Fruit fly (Drosophila melanogaster) Kc167 (cell line): ENCODE measurements around the gene CG33177.

Experiments used
- Myc ChIP-seq: fragments of >200 bp; optimal IDR thresholded peaks from 2 replicates; lab custom pipeline; 2017; ENCODE audit warnings: missing external identifiers
- Sin3A ChIP-seq: fragments of >200 bp; optimal IDR thresholded peaks from 2 replicates; lab custom pipeline; 2018; ENCODE audit warnings: missing external identifiers
- h ChIP-seq: fragments of >200 bp; optimal IDR thresholded peaks from 3 replicates; lab custom pipeline; 2018; ENCODE audit warnings: missing external identifiers
- insv ChIP-seq: fragments of >200 bp; optimal IDR thresholded peaks from 3 replicates; lab custom pipeline; 2018; ENCODE audit warnings: missing external identifiers
- psq ChIP-seq: fragments of >200 bp; optimal IDR thresholded peaks from 2 replicates; lab custom pipeline; 2017; ENCODE audit warnings: missing external identifiers
- ttk ChIP-seq: sonication (Bioruptor generic); optimal IDR thresholded peaks from 2 replicates; lab custom pipeline; 2017; ENCODE audit warnings: missing external identifiers

Gene CG33177

dm6 chrX:15085777-15086510 lies 4.8 kb downstream of the CG33177 start, which contains the start of the genes CG15027 and Dbct:
TSS of gene CG15027 (minus strand) at chrX:15085827.
TSS of gene Dbct (plus strand) at chrX:15086125.
- TF ChIP-seq h (lab: Kevin White, UChicago) (no peak), psq (lab: Kevin White, UChicago) (no peak), ttk (lab: Kevin White, UChicago) (no peak), Myc (lab: Kevin White, UChicago) (no peak), insv (no peak), Sin3A (lab: Kevin White, UChicago) (no peak)

- no peak for TF ChIP-seq insv
- no peak for TF ChIP-seq psq (lab: Kevin White, UChicago)
- no peak for TF ChIP-seq Myc (lab: Kevin White, UChicago)
- no peak for TF ChIP-seq ttk (lab: Kevin White, UChicago)
- TF ChIP-seq Sin3A (lab: Kevin White, UChicago) = no peak
- no peak for TF ChIP-seq h (lab: Kevin White, UChicago)
Measured at dm6 chrX:15089146-15089698, 8.1 kb downstream of the CG33177 start, which contains the start of gene Rab3-GEF. TSS of gene Rab3-GEF (plus strand) at chrX:15089682.

dm6 chrX:15090371-15090770 lies 9.2 kb downstream of the CG33177 start:
- TF ChIP-seq Myc (lab: Kevin White, UChicago) (no peak), Sin3A (lab: Kevin White, UChicago) (no peak), ttk (lab: Kevin White, UChicago) (no peak)

dm6 chrX:15091159-15091558 lies 10.0 kb downstream of the CG33177 start:
- TF ChIP-seq psq (lab: Kevin White, UChicago) (no peak), insv (no peak), h (lab: Kevin White, UChicago) (no peak), Sin3A (lab: Kevin White, UChicago) (no peak), Myc (lab: Kevin White, UChicago) (no peak), ttk (lab: Kevin White, UChicago) (no peak)

- TF ChIP-seq Myc (lab: Kevin White, UChicago) (no peak), ttk (lab: Kevin White, UChicago) (no peak), h (lab: Kevin White, UChicago) (no peak), Sin3A (lab: Kevin White, UChicago) (no peak), insv (no peak), psq (lab: Kevin White, UChicago) (no peak)
Measured at dm6 chrX:15095942-15096341, 14.8 kb downstream of the CG33177 start, which contains the start of gene CG9072. TSS of gene CG9072 (minus strand) at chrX:15096042.

dm6 chrX:15111888-15112287 lies 30.7 kb downstream of the CG33177 start:
- TF ChIP-seq Sin3A (lab: Kevin White, UChicago) (no peak), psq (lab: Kevin White, UChicago) (no peak), insv (no peak), Myc (lab: Kevin White, UChicago) (no peak), h (lab: Kevin White, UChicago) (no peak), ttk (lab: Kevin White, UChicago) (no peak)

- TF ChIP-seq Myc (lab: Kevin White, UChicago) (no peak), insv (no peak), ttk (lab: Kevin White, UChicago) (no peak)
Measured at dm6 chrX:15116397-15116796, 35.2 kb downstream of the CG33177 start, which contains the start of gene Cyp4s3. TSS of gene Cyp4s3 (minus strand) at chrX:15116542.

dm6 chrX:15120116-15120515 lies 38.9 kb downstream of the CG33177 start:
- TF ChIP-seq Sin3A (lab: Kevin White, UChicago) = no peak
- TF ChIP-seq psq (lab: Kevin White, UChicago) = no peak
- TF ChIP-seq insv = no peak
- no peak for TF ChIP-seq h (lab: Kevin White, UChicago)
- TF ChIP-seq Myc (lab: Kevin White, UChicago) = no peak

- no peak for TF ChIP-seq insv
- no peak for TF ChIP-seq Sin3A (lab: Kevin White, UChicago)
Measured at dm6 chrX:15121714-15122113, 40.5 kb downstream of the CG33177 start.

- TF ChIP-seq h (lab: Kevin White, UChicago) = no peak
- no peak for TF ChIP-seq Sin3A (lab: Kevin White, UChicago)
- TF ChIP-seq ttk (lab: Kevin White, UChicago) = no peak
- TF ChIP-seq Myc (lab: Kevin White, UChicago) = no peak
- TF ChIP-seq insv = no peak
- no peak for TF ChIP-seq psq (lab: Kevin White, UChicago)
Measured at dm6 chrX:15123418-15123994, 42.3 kb downstream of the CG33177 start.

dm6 chrX:15125496-15125895 lies 44.3 kb downstream of the CG33177 start, which contains the start of gene drd:
TSS of gene drd (plus strand) at chrX:15125753.
- no peak for TF ChIP-seq Sin3A (lab: Kevin White, UChicago)
- TF ChIP-seq h (lab: Kevin White, UChicago) = no peak
- no peak for TF ChIP-seq ttk (lab: Kevin White, UChicago)
- no peak for TF ChIP-seq psq (lab: Kevin White, UChicago)
- TF ChIP-seq Myc (lab: Kevin White, UChicago) = no peak
- no peak for TF ChIP-seq insv
